Worm (Caenorhabditis elegans) whole organism, young adult: ENCODE data around the gene W04B5.8.

Experiments
- F22D6.2 ChIP-seq: sonication (generic microtip); optimal IDR thresholded peaks from 2 replicates; lab custom pipeline; 2016; ENCODE audit warnings: mild to moderate bottlenecking, missing genetic modification characterization, missing compliant biosample characterization
- F52B5.7 ChIP-seq: sonication (generic microtip); optimal IDR thresholded peaks from 2 replicates; lab custom pipeline; 2016; ENCODE audit warnings: mild to moderate bottlenecking, missing genetic modification characterization, missing compliant biosample characterization
- T26A5.8 ChIP-seq: sonication (generic microtip); optimal IDR thresholded peaks from 2 replicates; lab custom pipeline; 2016; ENCODE audit warnings: missing genetic modification characterization, missing compliant biosample characterization
- Y53F4B.3 ChIP-seq: fragments of 200-800 bp; sonication (Bioruptor generic); IDR thresholded peaks from 2 replicates; pipeline ENCODE4 v1.3.6; 2022; ENCODE audit warnings: missing genetic modification reagents, missing genetic modification characterization, missing compliant biosample characterization
- Y53G8AR.9 ChIP-seq: fragments of 200-800 bp; sonication (Bioruptor generic); conservative IDR thresholded peaks from 2 replicates; pipeline ENCODE4 v1.3.6; 2022; ENCODE audit warnings: missing genetic modification reagents, missing genetic modification characterization, missing compliant biosample characterization
- Y56A3A.18 ChIP-seq: fragments of 200-800 bp; sonication (Bioruptor generic); IDR thresholded peaks from 2 replicates; pipeline ENCODE4 v1.3.6; 2022; ENCODE audit warnings: missing genetic modification reagents, missing genetic modification characterization, missing compliant biosample characterization
- Y67H2A.10 ChIP-seq: fragments of 200-800 bp; sonication (Bioruptor generic); conservative IDR thresholded peaks from 2 replicates; pipeline ENCODE4 v1.3.6; 2022; ENCODE audit warnings: missing genetic modification reagents, missing genetic modification characterization, missing compliant biosample characterization
- Y95B8A.8 ChIP-seq: fragments of 200-800 bp; sonication (Bioruptor generic); IDR thresholded peaks from 2 replicates; pipeline ENCODE4 v1.3.6; 2022; ENCODE audit warnings: missing genetic modification reagents, missing genetic modification characterization, missing compliant biosample characterization
- bed-2 ChIP-seq: fragments of 200-800 bp; sonication (Bioruptor generic); IDR thresholded peaks from 2 replicates; pipeline ENCODE4 v1.3.6; 2022; ENCODE audit warnings: missing genetic modification reagents, missing genetic modification characterization, missing compliant biosample characterization
- egl-44 ChIP-seq: fragments of 200-800 bp; sonication (Bioruptor generic); IDR thresholded peaks from 2 replicates; pipeline ENCODE4 v1.3.6; 2022; ENCODE audit warnings: missing genetic modification reagents, missing genetic modification characterization, missing compliant biosample characterization
- ets-4 ChIP-seq: fragments of 200-800 bp; sonication (Bioruptor generic); optimal IDR thresholded peaks from 2 replicates; lab custom pipeline; 2018; ENCODE audit warnings: mild to moderate bottlenecking, missing genetic modification characterization, missing compliant biosample characterization
- hlh-12 ChIP-seq: sonication (generic microtip); optimal IDR thresholded peaks from 2 replicates; lab custom pipeline; 2016; ENCODE audit warnings: missing genetic modification characterization, missing compliant biosample characterization
- hmg-1.2 ChIP-seq: fragments of 200-800 bp; sonication (Bioruptor generic); IDR thresholded peaks from 2 replicates; pipeline ENCODE4 v1.3.6; 2022; ENCODE audit warnings: missing genetic modification reagents, missing genetic modification characterization, missing compliant biosample characterization
- hsf-1 ChIP-seq: fragments of 200-800 bp; sonication (Bioruptor generic); IDR thresholded peaks from 2 replicates; pipeline ENCODE4 v1.3.6; 2022; ENCODE audit warnings: missing genetic modification reagents, missing genetic modification characterization, missing compliant biosample characterization
- let-526 ChIP-seq: fragments of 200-800 bp; sonication (Bioruptor generic); IDR thresholded peaks from 2 replicates; pipeline ENCODE4 v1.3.6; 2022; ENCODE audit warnings: missing genetic modification reagents, missing genetic modification characterization, missing compliant biosample characterization
- lin-54 ChIP-seq: fragments of 200-800 bp; sonication (Bioruptor generic); optimal IDR thresholded peaks from 2 replicates; lab custom pipeline; 2018; ENCODE audit warnings: mild to moderate bottlenecking, missing genetic modification characterization, missing compliant biosample characterization
- lir-1 ChIP-seq: fragments of 200-800 bp; sonication (Bioruptor generic); conservative IDR thresholded peaks from 2 replicates; pipeline ENCODE4 v1.3.6; 2022; ENCODE audit warnings: missing genetic modification reagents, missing genetic modification characterization, missing compliant biosample characterization
- lsl-1 ChIP-seq: fragments of 200-800 bp; sonication (Bioruptor generic); optimal IDR thresholded peaks from 2 replicates; lab custom pipeline; 2018; ENCODE audit warnings: mild to moderate bottlenecking, missing genetic modification characterization, moderate library complexity, missing compliant biosample characterization
- madf-3 ChIP-seq: fragments of 200-800 bp; sonication (Bioruptor generic); IDR thresholded peaks from 2 replicates; pipeline ENCODE4 v1.3.6; 2022; ENCODE audit warnings: missing genetic modification reagents, missing genetic modification characterization, missing compliant biosample characterization
- madf-8 ChIP-seq: fragments of 200-800 bp; sonication (Bioruptor generic); conservative IDR thresholded peaks from 2 replicates; pipeline ENCODE4 v1.3.6; 2022; ENCODE audit warnings: missing genetic modification reagents, missing genetic modification characterization, missing compliant biosample characterization
- mel-28 ChIP-seq: sonication (generic microtip); optimal IDR thresholded peaks from 2 replicates; lab custom pipeline; 2016; ENCODE audit warnings: borderline replicate concordance, mild to moderate bottlenecking, missing genetic modification characterization, missing compliant biosample characterization
- nhr-179 ChIP-seq: sonication (generic microtip); optimal IDR thresholded peaks from 2 replicates; lab custom pipeline; 2016; ENCODE audit warnings: mild to moderate bottlenecking, missing genetic modification characterization, missing compliant biosample characterization
- nhr-90 ChIP-seq: sonication (generic microtip); optimal IDR thresholded peaks from 2 replicates; lab custom pipeline; 2016; ENCODE audit warnings: missing genotype, mild to moderate bottlenecking, missing genetic modification characterization, missing compliant biosample characterization
- rpc-1 ChIP-seq, 2 experiments: fragments of 150-350 bp in 1 of 2; sonication (generic microtip) in 1 of 2; optimal IDR thresholded peaks; 2 replicates each; lab custom pipeline; 2014 to 2018; ENCODE audit warnings: missing biosample characterization in 1 of 2, missing genetic modification characterization in 1 of 2, missing genetic modification reagents in 1 of 2, missing genotype in 1 of 2
- snpc-1.3 ChIP-seq: sonication (generic microtip); optimal IDR thresholded peaks from 2 replicates; lab custom pipeline; 2017; ENCODE audit warnings: missing genetic modification characterization, mild to moderate bottlenecking, missing compliant biosample characterization, antibody characterized with exemption, moderate library complexity, missing genotype, missing genetic modification reagents; ENCODE audit not compliant: insufficient read depth
- snpc-4 ChIP-seq, 5 experiments: fragments of 150-350 bp in 1 of 5; sonication (generic microtip) in 4 of 5; optimal IDR thresholded peaks; 2 replicates each; lab custom pipeline; 2014 to 2018; ENCODE audit warnings: missing genetic modification characterization in 5 of 5, missing biosample characterization in 3 of 5, antibody characterized with exemption in 2 of 5, mild to moderate bottlenecking in 2 of 5, missing compliant biosample characterization in 2 of 5, missing genotype in 2 of 5, moderate library complexity in 2 of 5, missing genetic modification reagents in 1 of 5
- somi-1 ChIP-seq: fragments of 200-800 bp; sonication (Bioruptor generic); optimal IDR thresholded peaks from 2 replicates; lab custom pipeline; 2018; ENCODE audit warnings: mild to moderate bottlenecking, missing genetic modification characterization, missing compliant biosample characterization
- tbp1 ChIP-seq: fragments of 200-800 bp; sonication (Bioruptor generic); optimal IDR thresholded peaks from 2 replicates; lab custom pipeline; 2018; ENCODE audit warnings: mild to moderate bottlenecking, missing genetic modification characterization, missing compliant biosample characterization
- unc-62 ChIP-seq: fragments of 150-350 bp; optimal IDR thresholded peaks from 2 replicates; lab custom pipeline; 2014; ENCODE audit warnings: missing biosample characterization, missing genetic modification reagents, missing genetic modification characterization
- zfh-2 ChIP-seq: fragments of 200-800 bp; sonication (Bioruptor generic); conservative IDR thresholded peaks from 2 replicates; pipeline ENCODE4 v1.3.6; 2022; ENCODE audit warnings: missing genetic modification reagents, missing genetic modification characterization, missing compliant biosample characterization
- ztf-25 ChIP-seq: fragments of 200-800 bp; sonication (Bioruptor generic); IDR thresholded peaks from 2 replicates; pipeline ENCODE4 v1.3.6; 2022; ENCODE audit warnings: missing genetic modification reagents, missing genetic modification characterization, missing compliant biosample characterization
- ztf-26 ChIP-seq: sonication (generic microtip); optimal IDR thresholded peaks from 2 replicates; lab custom pipeline; 2017; ENCODE audit warnings: missing genetic modification characterization, missing compliant biosample characterization

W04B5.8 gene

ce11 chrIII:2426122-2426521 is at the start of gene W04B5.8:
W04B5.8 (plus strand) TSS chrIII:2426316.
- TF ChIP-seq mel-28, result no peak
- TF ChIP-seq zfh-2 (GFP tag; lab: Robert Waterston, UW), result no peak
- no peak for TF ChIP-seq somi-1
- TF ChIP-seq madf-8 (GFP tag; lab: Robert Waterston, UW), result no peak
- no peak for TF ChIP-seq lir-1 (GFP tag; lab: Robert Waterston, UW)
- no peak for TF ChIP-seq let-526 (GFP tag; lab: Robert Waterston, UW)
- TF ChIP-seq hmg-1.2 (GFP tag; lab: Robert Waterston, UW), result peak; percentile 76
- no peak for TF ChIP-seq nhr-179 (tag; lab: Kevin White, UChicago)

- TF ChIP-seq bed-2 (GFP tag; lab: Robert Waterston, UW) (no peak), Y95B8A.8 (GFP tag; lab: Robert Waterston, UW) (no peak), tbp1 (no peak), T26A5.8 (tag; lab: Kevin White, UChicago) (no peak), F52B5.7 (no peak), madf-3 (GFP tag; lab: Robert Waterston, UW) (no peak)
Measured at ce11 chrIII:2384364-2384763, 41.8 kb upstream of the W04B5.8 start.

- TF ChIP-seq Y53F4B.3 (GFP tag; lab: Robert Waterston, UW) (no peak), hlh-12 (tag; lab: Kevin White, UChicago) (no peak), let-526 (GFP tag; lab: Robert Waterston, UW) (no peak), ztf-26 (no peak), lin-54 (no peak), unc-62 (no peak), nhr-90 (tag; lab: Kevin White, UChicago) (no peak), ztf-25 (GFP tag; lab: Robert Waterston, UW) (no peak), ets-4 (GFP tag; lab: Kevin White, UChicago) (no peak), rpc-1 (optimal IDR thresholded peaks at IDR 0.05; lab: Kevin White, UChicago) (no peak), rpc-1 (tag; optimal IDR thresholded peaks at IDR 0.05; lab: Kevin White, UChicago) (no peak), egl-44 (GFP tag; lab: Robert Waterston, UW) (no peak), hsf-1 (GFP tag; lab: Robert Waterston, UW) (no peak), Y53G8AR.9 (GFP tag; lab: Robert Waterston, UW) (no peak), Y67H2A.10 (no peak), snpc-1.3 (tag; lab: Kevin White, UChicago) (no peak), madf-3 (GFP tag; lab: Robert Waterston, UW) (no peak)
Measured at ce11 chrIII:2386483-2386882, 39.6 kb upstream of the W04B5.8 start, which contains the start of gene H14E04.3. H14E04.3 (minus strand) TSS chrIII:2386583.

ce11 chrIII:2391704-2392103 is 34.4 kb upstream of the W04B5.8 start:
- no peak for TF ChIP-seq Y56A3A.18 (GFP tag; lab: Robert Waterston, UW)
- no peak for TF ChIP-seq snpc-1.3 (tag; lab: Kevin White, UChicago)
- no peak for TF ChIP-seq F22D6.2 (tag; lab: Kevin White, UChicago)

- TF ChIP-seq lsl-1 (GFP tag; lab: Kevin White, UChicago) (peak; percentile 26), snpc-4 (GFP tag; optimal IDR thresholded peaks at IDR 0.05; lab: Kevin White, UChicago) (no peak), snpc-4 (tag; optimal IDR thresholded peaks at IDR 0.05; lab: Kevin White, UChicago) (no peak)
Measured at ce11 chrIII:2393666-2394154, 32.4 kb upstream of the W04B5.8 start.
